Fruit fly (Drosophila melanogaster) whole organism, embryonic: Measurements from ENCODE around the gene mRpL15.

ENCODE experiments used
- Bteb2 ChIP-seq: fragments of 200-800 bp; sonication (Bioruptor generic); optimal IDR thresholded peaks from 2 replicates; lab custom pipeline; 2016; ENCODE audit warnings: missing biosample characterization, missing genetic modification characterization
- CG10431 ChIP-seq: fragments of 200-800 bp; sonication (Bioruptor generic); optimal IDR thresholded peaks from 3 replicates; lab custom pipeline; 2018; ENCODE audit warnings: missing biosample characterization, mild to moderate bottlenecking, missing genetic modification characterization
- CG11247 ChIP-seq: fragments of 200-800 bp; sonication (Bioruptor generic); IDR thresholded peaks from 2 replicates; pipeline ENCODE4 v1.3.6; 2022; ENCODE audit warnings: missing biosample characterization, missing genetic modification characterization
- CG12219 ChIP-seq: fragments of 200-800 bp; sonication (Bioruptor generic); optimal IDR thresholded peaks from 3 replicates; lab custom pipeline; 2018; ENCODE audit warnings: missing biosample characterization, mild to moderate bottlenecking, missing genetic modification characterization
- CG13775 ChIP-seq: fragments of 200-800 bp; sonication (Bioruptor generic); optimal IDR thresholded peaks from 3 replicates; lab custom pipeline; 2017; ENCODE audit warnings: missing biosample characterization, mild to moderate bottlenecking, missing genetic modification characterization
- CG15601 ChIP-seq: fragments of 200-800 bp; sonication (Bioruptor generic); optimal IDR thresholded peaks from 3 replicates; lab custom pipeline; 2019; ENCODE audit warnings: missing biosample characterization, mild to moderate bottlenecking, missing genetic modification characterization, moderate library complexity
- CG17568 ChIP-seq: fragments of 200-800 bp; sonication (Bioruptor generic); optimal IDR thresholded peaks from 2 replicates; lab custom pipeline; 2018; ENCODE audit warnings: missing biosample characterization, mild to moderate bottlenecking, missing genetic modification characterization, moderate library complexity
- CG18599 ChIP-seq: fragments of 200-800 bp; sonication (Bioruptor generic); optimal IDR thresholded peaks from 3 replicates; lab custom pipeline; 2017; ENCODE audit warnings: missing biosample characterization, missing genetic modification characterization, mild to moderate bottlenecking, moderate library complexity, missing genetic modification reagents
- CG2129 ChIP-seq: fragments of 200-800 bp; sonication (Bioruptor generic); IDR thresholded peaks from 2 replicates; pipeline ENCODE4 v1.3.6; 2022; ENCODE audit warnings: missing biosample characterization, missing genetic modification characterization; ENCODE audit not compliant: partially characterized antibody
- CG30431 ChIP-seq: fragments of 200-800 bp; sonication (Bioruptor generic); optimal IDR thresholded peaks from 2 replicates; lab custom pipeline; 2017; ENCODE audit warnings: missing biosample characterization, missing genetic modification characterization
- CG3838 ChIP-seq: fragments of 200-800 bp; sonication (Bioruptor generic); optimal IDR thresholded peaks from 3 replicates; lab custom pipeline; 2016; ENCODE audit warnings: missing biosample characterization, missing genetic modification characterization
- CG3995 ChIP-seq: fragments of 200-800 bp; sonication (Bioruptor generic); optimal IDR thresholded peaks from 3 replicates; lab custom pipeline; 2016; ENCODE audit warnings: missing biosample characterization, missing genetic modification characterization
- CG4707 ChIP-seq: fragments of 200-800 bp; sonication (Bioruptor generic); optimal IDR thresholded peaks from 2 replicates; lab custom pipeline; 2018; ENCODE audit warnings: missing biosample characterization, mild to moderate bottlenecking, missing genetic modification characterization, moderate library complexity
- CG6654 ChIP-seq: fragments of 200-800 bp; sonication (Bioruptor generic); optimal IDR thresholded peaks from 2 replicates; lab custom pipeline; 2017; ENCODE audit warnings: missing biosample characterization, mild to moderate bottlenecking, missing genetic modification characterization
- CG6765 ChIP-seq: fragments of 200-800 bp; sonication (Bioruptor generic); optimal IDR thresholded peaks from 3 replicates; lab custom pipeline; 2017; ENCODE audit warnings: missing biosample characterization, mild to moderate bottlenecking, missing genetic modification characterization
- CG8478 ChIP-seq: fragments of >200 bp; optimal IDR thresholded peaks from 2 replicates; lab custom pipeline; 2018
- CrebB ChIP-seq: fragments of 200-800 bp; sonication (Bioruptor generic); optimal IDR thresholded peaks from 3 replicates; lab custom pipeline; 2018; ENCODE audit warnings: missing biosample characterization, mild to moderate bottlenecking, missing genetic modification characterization
- Elba2 ChIP-seq: fragments of 200-800 bp; sonication (Bioruptor generic); optimal IDR thresholded peaks from 3 replicates; lab custom pipeline; 2016; ENCODE audit warnings: missing biosample characterization, missing genetic modification characterization
- Hey ChIP-seq: fragments of 200-800 bp; sonication (Bioruptor generic); optimal IDR thresholded peaks from 3 replicates; lab custom pipeline; 2018; ENCODE audit warnings: missing biosample characterization, mild to moderate bottlenecking, missing genetic modification characterization
- HmgZ ChIP-seq: fragments of 200-800 bp; sonication (Bioruptor generic); optimal IDR thresholded peaks from 2 replicates; lab custom pipeline; 2018; ENCODE audit warnings: missing biosample characterization, mild to moderate bottlenecking, missing genetic modification characterization
- Med ChIP-seq: fragments of 200-800 bp; sonication (Bioruptor generic); peaks from one replicate; lab custom pipeline; 2016; ENCODE audit warnings: missing biosample characterization, missing genetic modification characterization, mild to moderate bottlenecking, inconsistent platforms, moderate library complexity
- Neu2 ChIP-seq: fragments of 200-800 bp; sonication (Bioruptor generic); optimal IDR thresholded peaks from 3 replicates; lab custom pipeline; 2016; ENCODE audit warnings: missing biosample characterization, missing genetic modification characterization, borderline replicate concordance
- Nf-YB ChIP-seq: fragments of 200-800 bp; sonication (Bioruptor generic); optimal IDR thresholded peaks from 3 replicates; lab custom pipeline; 2019; ENCODE audit warnings: missing biosample characterization, mild to moderate bottlenecking, missing genetic modification characterization, moderate library complexity
- Pdp1 ChIP-seq, 2 experiments: fragments of 200-800 bp; sonication (Bioruptor generic); optimal IDR thresholded peaks; 3 replicates each; lab custom pipeline; 2016; ENCODE audit warnings: missing biosample characterization in 2 of 2, missing genetic modification characterization in 2 of 2, mild to moderate bottlenecking in 1 of 2, moderate library complexity in 1 of 2
- Rx ChIP-seq: fragments of 200-800 bp; sonication (Bioruptor generic); IDR thresholded peaks from 2 replicates; pipeline ENCODE4 v1.3.6; 2022; ENCODE audit warnings: missing biosample characterization, missing genetic modification characterization
- Six4 ChIP-seq: fragments of 200-800 bp; sonication (Bioruptor generic); optimal IDR thresholded peaks from 2 replicates; lab custom pipeline; 2016; ENCODE audit warnings: missing biosample characterization, missing genetic modification characterization
- Ssrp ChIP-seq: fragments of 200-800 bp; sonication (Bioruptor generic); optimal IDR thresholded peaks from 2 replicates; lab custom pipeline; 2018; ENCODE audit warnings: missing biosample characterization, mild to moderate bottlenecking, missing genetic modification characterization, moderate library complexity
- chm ChIP-seq: fragments of 200-800 bp; sonication (Bioruptor generic); IDR thresholded peaks from 2 replicates; pipeline ENCODE4 v1.3.6; 2022; ENCODE audit warnings: missing biosample characterization, missing genetic modification characterization
- corto ChIP-seq: fragments of 200-800 bp; sonication (Bioruptor generic); optimal IDR thresholded peaks from 2 replicates; lab custom pipeline; 2016; ENCODE audit warnings: missing biosample characterization, mild to moderate bottlenecking, missing genetic modification characterization, moderate library complexity
- dan ChIP-seq: fragments of 200-800 bp; sonication (Bioruptor generic); IDR thresholded peaks from 2 replicates; pipeline ENCODE4 v1.3.6; 2022; ENCODE audit warnings: missing biosample characterization, missing genetic modification characterization
- dmrt11E ChIP-seq: fragments of 200-800 bp; sonication (Bioruptor generic); optimal IDR thresholded peaks from 3 replicates; lab custom pipeline; 2018; ENCODE audit warnings: missing biosample characterization, mild to moderate bottlenecking, missing genetic modification characterization, moderate library complexity
- eve ChIP-seq, 2 experiments: fragments of >200 bp; optimal IDR thresholded peaks; 2 replicates each; lab custom pipeline; 2017; ENCODE audit warnings: missing biosample characterization in 2 of 2, missing genetic modification characterization in 2 of 2
- exex ChIP-seq: fragments of 200-800 bp; sonication (Bioruptor generic); optimal IDR thresholded peaks from 4 replicates; lab custom pipeline; 2018; ENCODE audit warnings: missing biosample characterization, mild to moderate bottlenecking, missing genetic modification characterization, moderate library complexity
- ftz-f1 ChIP-seq: fragments of 200-800 bp; sonication (Bioruptor generic); optimal IDR thresholded peaks from 2 replicates; lab custom pipeline; 2016; ENCODE audit warnings: missing biosample characterization, missing genetic modification characterization
- gcm ChIP-seq: fragments of 200-800 bp; sonication (Bioruptor generic); optimal IDR thresholded peaks from 2 replicates; lab custom pipeline; 2019; ENCODE audit warnings: missing biosample characterization, mild to moderate bottlenecking, missing genetic modification characterization, moderate library complexity
- gsb-n ChIP-seq: fragments of 200-800 bp; sonication (Bioruptor generic); optimal IDR thresholded peaks from 3 replicates; lab custom pipeline; 2018; ENCODE audit warnings: missing biosample characterization, mild to moderate bottlenecking, missing genetic modification characterization
- luna ChIP-seq: fragments of 200-800 bp; sonication (Bioruptor generic); optimal IDR thresholded peaks from 2 replicates; lab custom pipeline; 2016; ENCODE audit warnings: missing biosample characterization, missing genetic modification characterization
- nau ChIP-seq: fragments of 200-800 bp; sonication (Bioruptor generic); optimal IDR thresholded peaks from 3 replicates; lab custom pipeline; 2017; ENCODE audit warnings: missing biosample characterization, mild to moderate bottlenecking, missing genetic modification characterization, missing genetic modification reagents
- pan ChIP-seq, 4 experiments: fragments of >200 bp in 3 of 4; fragments of 200-800 bp in 1 of 4; sonication (Bioruptor generic) in 1 of 4; optimal IDR thresholded peaks in 3 of 4; IDR thresholded peaks in 1 of 4; 2 replicates each; pipeline versions ENCODE4 v1.3.6 to Lab custom; 2017 to 2022; ENCODE audit warnings: missing biosample characterization in 2 of 4, missing genetic modification characterization in 2 of 4, mixed read lengths in 1 of 4
- row ChIP-seq: fragments of 200-800 bp; sonication (Bioruptor generic); IDR thresholded peaks from 3 replicates; pipeline ENCODE4 v1.3.6; 2022; ENCODE audit warnings: missing biosample characterization, missing genetic modification characterization
- sd ChIP-seq: fragments of 200-800 bp; sonication (Bioruptor generic); optimal IDR thresholded peaks from 3 replicates; lab custom pipeline; 2018; ENCODE audit warnings: missing biosample characterization, mild to moderate bottlenecking, missing genetic modification characterization, moderate library complexity
- sens ChIP-seq: fragments of 200-800 bp; sonication (Bioruptor generic); peaks from one replicate; lab custom pipeline; 2016; ENCODE audit warnings: missing biosample characterization, missing genetic modification characterization
- sug ChIP-seq: fragments of 200-800 bp; optimal IDR thresholded peaks from 2 replicates; lab custom pipeline; 2019; ENCODE audit warnings: missing biosample characterization, mild to moderate bottlenecking, missing genetic modification characterization, moderate library complexity
- tgo ChIP-seq: fragments of 200-800 bp; sonication (Bioruptor generic); IDR thresholded peaks from 3 replicates; pipeline ENCODE4 v1.3.6; 2022; ENCODE audit warnings: missing biosample characterization, missing genetic modification characterization

Gene mRpL15

DNA sequence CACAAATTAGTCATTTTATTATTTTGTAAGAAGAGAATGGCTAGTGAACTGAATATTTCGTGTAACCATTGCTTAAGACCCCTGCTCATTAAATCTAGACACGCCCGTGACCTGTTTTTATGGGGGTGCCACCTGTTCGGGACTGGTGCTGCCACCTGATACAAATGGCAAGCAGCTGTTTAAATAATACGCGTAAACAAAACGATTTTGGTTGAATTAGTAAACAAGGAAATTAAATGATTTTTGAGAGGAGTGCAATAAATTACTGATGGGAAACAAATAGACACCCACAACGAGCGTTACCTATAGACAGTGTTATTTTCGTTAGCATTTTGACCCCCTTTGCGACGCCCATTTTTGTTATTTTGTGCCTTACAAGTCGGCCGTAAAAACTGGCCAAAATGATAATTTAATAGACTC is 38.8 kb upstream of the mRpL15 start (continued):
- TF ChIP-seq sug (tag; lab: Kevin White, UChicago) (peak; percentile 86), corto (GFP tag; lab: Kevin White, UChicago) (peak; percentile 65)
- TF ChIP-seq, all 482 proteins: peak for 297

DNA sequence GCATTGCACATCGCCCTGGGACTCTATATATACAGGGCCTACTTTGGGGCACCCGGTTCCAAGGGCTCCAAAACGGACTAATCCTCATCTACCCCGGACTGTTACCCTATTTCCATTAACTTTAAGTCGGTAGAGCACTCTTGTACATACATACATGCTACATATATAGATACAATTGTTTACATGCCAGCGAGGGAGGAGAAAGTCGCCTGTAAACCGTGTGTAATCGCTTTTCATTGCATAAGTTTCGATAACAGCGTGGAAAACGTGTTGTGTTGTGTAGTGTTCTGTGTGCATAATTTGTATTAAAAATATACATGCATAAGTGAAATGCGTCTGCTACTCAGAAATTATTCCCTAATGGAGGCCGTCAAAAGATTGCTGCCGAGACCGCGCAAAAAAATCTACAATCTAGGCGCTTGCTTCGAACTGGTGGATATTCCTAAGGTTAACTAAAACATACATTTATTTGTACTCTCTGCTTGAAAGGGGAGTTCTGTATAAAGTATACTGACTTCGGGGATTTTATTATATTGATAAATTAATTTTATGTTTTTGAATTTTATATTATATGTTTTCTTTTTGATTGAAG is 38.3 kb upstream of the mRpL15 start, which contains the start of gene isoQC:
Gene isoQC (plus strand): TSS at position 270 of the 592 bp plus-strand sequence.
- peak; percentile 75 for TF ChIP-seq CG17568 (GFP tag; lab: Kevin White, UChicago)
- peak; percentile 80 for TF ChIP-seq gcm (GFP tag; lab: Kevin White, UChicago)
- TF ChIP-seq CG3838 (GFP tag; lab: Kevin White, UChicago): peak; percentile 53
- TF ChIP-seq sens (GFP tag; lab: Kevin White, UChicago): peak; percentile 37
- peak in 1 of 2 experiments; percentile 86 for TF ChIP-seq eve (GFP tag; optimal IDR thresholded peaks at IDR 0.05; lab: Kevin White, UChicago)
- TF ChIP-seq CG2129 (GFP tag; lab: Robert Waterston, UW): no peak
- peak in 1 of 2 experiments; percentile 99 for TF ChIP-seq Pdp1 (GFP tag; optimal IDR thresholded peaks at IDR 0.05; lab: Kevin White, UChicago)
- peak; percentile 76 for TF ChIP-seq CG10431 (GFP tag; lab: Kevin White, UChicago)
- no peak for TF ChIP-seq HmgZ
- no peak for TF ChIP-seq pan (optimal IDR thresholded peaks at IDR 0.05; lab: Kevin White, UChicago)
- no peak for TF ChIP-seq pan (GFP tag; optimal IDR thresholded peaks at IDR 0.05 in 1 of 2, IDR thresholded peaks at IDR 0.05 in 1 of 2)
- peak; percentile 19 for TF ChIP-seq Med
- TF ChIP-seq CG6765 (GFP tag; lab: Kevin White, UChicago): no peak

DNA sequence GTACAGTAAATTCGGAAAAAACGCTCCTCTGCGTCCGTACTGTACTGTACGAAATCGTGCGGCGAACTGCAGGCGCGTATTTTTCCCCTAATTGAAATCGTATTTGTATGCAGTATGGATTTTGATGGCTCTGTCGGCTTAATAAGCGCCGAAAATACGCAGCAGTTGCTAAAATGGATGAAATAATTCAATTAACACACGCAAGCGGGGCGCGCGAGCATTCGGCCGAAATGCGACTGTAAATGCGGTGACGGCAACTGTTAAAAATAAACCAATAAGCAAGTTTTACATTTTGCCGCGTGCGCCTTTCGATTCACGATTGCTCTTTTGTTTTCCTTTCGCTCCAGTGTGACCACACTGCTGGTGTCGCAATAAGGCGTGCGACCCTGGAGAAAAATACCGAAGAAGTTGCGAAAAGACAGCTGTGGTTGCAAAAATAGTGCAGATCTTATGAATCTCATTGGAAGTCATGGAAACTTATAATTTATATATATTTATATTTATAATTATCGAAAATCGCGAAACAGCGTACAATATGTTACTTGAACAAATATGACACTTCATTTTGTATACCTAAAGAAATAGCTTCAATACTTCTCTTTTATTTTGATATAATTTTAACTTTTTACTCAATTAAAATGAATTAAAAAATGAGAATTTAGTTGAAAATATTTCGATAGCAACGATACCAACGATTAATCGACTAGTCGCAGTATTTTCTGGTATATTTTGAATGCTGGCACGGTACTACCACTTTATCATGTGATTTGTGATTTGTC is 37.2 kb upstream of the mRpL15 start, which contains the start of the genes CG32428 and CG5969:
Gene CG32428 (minus strand): TSS at position 703 of the 779 bp plus-strand sequence.
Gene CG5969 (plus strand): TSS at position 763 of the 779 bp plus-strand sequence.
- TF ChIP-seq row (GFP tag; lab: Robert Waterston, UW) (peak; percentile 78), sug (tag; lab: Kevin White, UChicago) (peak; percentile 58), CG15601 (tag; lab: Kevin White, UChicago) (peak; percentile 28), ftz-f1 (peak; percentile 80), CG12219 (GFP tag; lab: Kevin White, UChicago) (no peak), Rx (GFP tag; lab: Robert Waterston, UW) (peak; percentile 49; the same call in 1 of the 2 replicates), dan (GFP tag; lab: Robert Waterston, UW) (no peak), Neu2 (GFP tag; lab: Kevin White, UChicago) (no peak), CG4707 (GFP tag; lab: Kevin White, UChicago) (no peak), Elba2 (GFP tag; lab: Kevin White, UChicago) (peak; percentile 87), tgo (GFP tag; lab: Robert Waterston, UW) (peak; percentile 60), Ssrp (tag; lab: Kevin White, UChicago) (peak; percentile 28), exex (peak; percentile 8), Nf-YB (GFP tag; lab: Kevin White, UChicago) (peak; percentile 58), CG3995 (GFP tag; lab: Kevin White, UChicago) (peak; percentile 95), gsb-n (tag; lab: Kevin White, UChicago) (peak; percentile 42), CG11247 (GFP tag; lab: Robert Waterston, UW) (peak; percentile 61), luna (GFP tag; lab: Kevin White, UChicago) (no peak), CG6654 (GFP tag; lab: Kevin White, UChicago) (peak; percentile 4), Bteb2 (GFP tag; lab: Kevin White, UChicago) (no peak), CG13775 (GFP tag; lab: Kevin White, UChicago) (peak; percentile 58), CrebB (tag; lab: Kevin White, UChicago) (peak; percentile 13), Six4 (GFP tag; lab: Kevin White, UChicago) (peak; percentile 29), Hey (tag; lab: Kevin White, UChicago) (no peak), dmrt11E (tag; lab: Kevin White, UChicago) (no peak), chm (GFP tag; lab: Robert Waterston, UW) (peak; percentile 46; the same call in 1 of the 2 replicates), CG18599 (GFP tag; lab: Kevin White, UChicago) (peak; percentile 77), nau (GFP tag; lab: Kevin White, UChicago) (no peak), CG30431 (GFP tag; lab: Kevin White, UChicago) (peak; percentile 29), CG8478 (lab: Kevin White, UChicago) (no peak), sd (peak; percentile 69)
